Worm (Caenorhabditis elegans) whole organism, late embryonic: Measurements from ENCODE around the gene str-7.

ENCODE experiments used
- ama-1 ChIP-seq: fragments of 150-350 bp; optimal IDR thresholded peaks from 2 replicates; lab custom pipeline; 2014
- fkh-10 ChIP-seq: fragments of 150-350 bp; optimal IDR thresholded peaks from 2 replicates; lab custom pipeline; 2014; ENCODE audit warnings: missing biosample characterization, missing genetic modification reagents, missing genetic modification characterization
- gmeb-2 ChIP-seq: sonication (generic microtip); optimal IDR thresholded peaks from 2 replicates; lab custom pipeline; 2016; ENCODE audit warnings: missing genetic modification characterization, inconsistent platforms, missing compliant biosample characterization
- hlh-30 ChIP-seq: sonication (generic microtip); optimal IDR thresholded peaks from 2 replicates; lab custom pipeline; 2017; ENCODE audit warnings: antibody characterized with exemption, missing genetic modification characterization, missing compliant biosample characterization; ENCODE audit not compliant: insufficient read depth
- pha-4 ChIP-seq: fragments of 150-350 bp; optimal IDR thresholded peaks from 2 replicates; lab custom pipeline; 2018; ENCODE audit warnings: missing biosample characterization, missing genetic modification reagents, missing genetic modification characterization

DNA sequence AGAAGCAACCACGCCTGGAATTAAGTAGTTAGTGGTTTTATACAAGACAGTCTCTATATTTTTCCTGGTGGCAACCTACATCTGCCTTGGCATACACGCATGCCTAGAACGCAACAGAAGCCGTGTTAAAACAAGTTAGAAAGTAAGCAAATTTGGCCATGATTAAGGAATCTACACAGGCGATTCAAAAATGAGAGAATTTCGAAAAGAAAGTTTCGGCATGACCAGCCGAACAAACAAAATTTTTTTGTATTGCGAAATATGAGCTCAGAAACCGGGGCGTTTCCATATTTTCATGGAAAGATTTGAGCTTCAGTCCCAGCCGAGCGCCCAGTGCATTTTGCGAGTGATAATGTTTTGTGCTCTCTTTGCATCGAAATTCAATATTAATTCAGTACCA lies 39.2 kb downstream of the str-7 start, which contains the start of gene F14H3.15:
- TF ChIP-seq ama-1 (lab: Kevin White, UChicago) (no peak), pha-4 (tag; lab: Kevin White, UChicago) (no peak), hlh-30 (tag; lab: Kevin White, UChicago) (no peak), fkh-10 (GFP tag; lab: Kevin White, UChicago) (no peak), gmeb-2 (tag; lab: Kevin White, UChicago) (no peak)
